Fruit fly (Drosophila melanogaster): ENCODE data around the gene CG17544.

dm6 chr2L:19418017-19418416 lies 19.7 kb upstream of the CG17544 start, which contains the start of gene lectin-37Da:
- TF ChIP-seq GATAd (GFP tag; optimal IDR thresholded peaks at IDR 0.05) = no peak
- TF ChIP-seq Dfd (GFP tag; optimal IDR thresholded peaks at IDR 0.05) = no peak
- no peak for TF ChIP-seq br (GFP tag; optimal IDR thresholded peaks at IDR 0.05)
- TF ChIP-seq psq (GFP tag; optimal IDR thresholded peaks at IDR 0.05) = no peak
- TF ChIP-seq Myc (optimal IDR thresholded peaks at IDR 0.05) = no peak
- no peak for TF ChIP-seq OdsH (GFP tag; optimal IDR thresholded peaks at IDR 0.05)
- no peak for TF ChIP-seq HLH106 (tag; optimal IDR thresholded peaks at IDR 0.05)
- TF ChIP-seq h (GFP tag; optimal IDR thresholded peaks at IDR 0.05) = no peak
- no peak for TF ChIP-seq Abd-B (GFP tag; optimal IDR thresholded peaks at IDR 0.05)
